Fruit fly (Drosophila melanogaster) whole organism, embryonic: ENCODE data around the gene janA.
A peak's percentile ranks its signal among the peaks of the same experiment; 100 is the strongest.

Experiments
- CG11085 ChIP-seq: fragments of 200-800 bp; sonication (Bioruptor generic); IDR thresholded peaks from 2 replicates; pipeline ENCODE4 v1.3.6; 2022; ENCODE audit warnings: missing biosample characterization, missing genetic modification characterization
- CG11247 ChIP-seq: fragments of 200-800 bp; sonication (Bioruptor generic); IDR thresholded peaks from 2 replicates; pipeline ENCODE4 v1.3.6; 2022; ENCODE audit warnings: missing biosample characterization, missing genetic modification characterization
- CG12155 ChIP-seq: fragments of 200-800 bp; sonication (Bioruptor generic); optimal IDR thresholded peaks from 3 replicates; lab custom pipeline; 2016; ENCODE audit warnings: missing biosample characterization, missing genetic modification characterization
- CG12391 ChIP-seq: fragments of 200-800 bp; sonication (Bioruptor generic); optimal IDR thresholded peaks from 3 replicates; lab custom pipeline; 2018; ENCODE audit warnings: missing biosample characterization, mild to moderate bottlenecking, missing genetic modification characterization, moderate library complexity
- CG15011 ChIP-seq: fragments of 200-800 bp; sonication (Bioruptor generic); optimal IDR thresholded peaks from 3 replicates; lab custom pipeline; 2018; ENCODE audit warnings: missing biosample characterization, mild to moderate bottlenecking, missing genetic modification characterization
- CG15073 ChIP-seq: fragments of 200-800 bp; sonication (Bioruptor generic); optimal IDR thresholded peaks from 2 replicates; lab custom pipeline; 2016; ENCODE audit warnings: missing biosample characterization, missing genetic modification characterization
- CG16813 ChIP-seq: fragments of 200-800 bp; sonication (Bioruptor generic); IDR thresholded peaks from 3 replicates; pipeline ENCODE4 v1.3.6; 2022; ENCODE audit warnings: missing biosample characterization, missing genetic modification characterization; ENCODE audit not compliant: partially characterized antibody
- CG2889 ChIP-seq: fragments of 200-800 bp; sonication (Bioruptor generic); IDR thresholded peaks from 3 replicates; pipeline ENCODE4 v1.3.6; 2022; ENCODE audit warnings: missing biosample characterization, missing genetic modification characterization
- CG3163 ChIP-seq: fragments of 200-800 bp; sonication (Bioruptor generic); optimal IDR thresholded peaks from 3 replicates; lab custom pipeline; 2016; ENCODE audit warnings: missing biosample characterization, missing genetic modification characterization
- CG3726 ChIP-seq: fragments of 200-800 bp; sonication (Bioruptor generic); IDR thresholded peaks from 3 replicates; pipeline ENCODE4, ENCODE4 v1.3.6; 2022; ENCODE audit warnings: missing biosample characterization, missing genetic modification characterization
- CG3847 ChIP-seq: fragments of 200-800 bp; sonication (Bioruptor generic); IDR thresholded peaks from 2 replicates; pipeline ENCODE4 v1.3.6; 2022; ENCODE audit warnings: missing biosample characterization, missing genetic modification characterization
- CG5180 ChIP-seq: fragments of 200-800 bp; sonication (Bioruptor generic); optimal IDR thresholded peaks from 3 replicates; lab custom pipeline; 2017; ENCODE audit warnings: missing biosample characterization, missing genetic modification characterization, mild to moderate bottlenecking, moderate library complexity, missing genetic modification reagents
- CG6254 ChIP-seq: fragments of 200-800 bp; sonication (Bioruptor generic); optimal IDR thresholded peaks from 3 replicates; lab custom pipeline; 2017; ENCODE audit warnings: mild to moderate bottlenecking, missing biosample characterization, missing genetic modification reagents, missing genetic modification characterization
- CG6765 ChIP-seq: fragments of 200-800 bp; sonication (Bioruptor generic); optimal IDR thresholded peaks from 3 replicates; lab custom pipeline; 2017; ENCODE audit warnings: missing biosample characterization, mild to moderate bottlenecking, missing genetic modification characterization
- CG7357 ChIP-seq: fragments of 200-800 bp; sonication (Bioruptor generic); IDR thresholded peaks from 3 replicates; pipeline ENCODE4 v1.3.6; 2022; ENCODE audit warnings: missing biosample characterization, missing genetic modification characterization
- CG8281 ChIP-seq: fragments of 200-800 bp; sonication (Bioruptor generic); optimal IDR thresholded peaks from 2 replicates; lab custom pipeline; 2018; ENCODE audit warnings: missing biosample characterization, mild to moderate bottlenecking, missing genetic modification characterization, moderate library complexity
- CG8765 ChIP-seq: fragments of 200-800 bp; sonication (Bioruptor generic); IDR thresholded peaks from 2 replicates; pipeline ENCODE4 v1.3.6; 2022; ENCODE audit warnings: missing biosample characterization, missing genetic modification characterization
- CG9797 ChIP-seq: fragments of 200-800 bp; sonication (Bioruptor generic); optimal IDR thresholded peaks from 3 replicates; lab custom pipeline; 2018; ENCODE audit warnings: missing biosample characterization, mild to moderate bottlenecking, missing genetic modification characterization
- CHES-1-like ChIP-seq: fragments of 200-800 bp; sonication (Bioruptor generic); optimal IDR thresholded peaks from 2 replicates; lab custom pipeline; 2016; ENCODE audit warnings: missing biosample characterization, missing genetic modification characterization
- Dfd ChIP-seq, 2 experiments: fragments of >200 bp; optimal IDR thresholded peaks; 2 replicates each; lab custom pipeline; 2017; ENCODE audit warnings: missing biosample characterization in 2 of 2, missing genetic modification characterization in 2 of 2
- Dref ChIP-seq: fragments of 200-800 bp; sonication (Bioruptor generic); IDR thresholded peaks from 2 replicates; pipeline ENCODE4 v1.3.6; 2022; ENCODE audit warnings: missing biosample characterization, missing genetic modification characterization
- HHEX ChIP-seq: fragments of 200-800 bp; sonication (Bioruptor generic); optimal IDR thresholded peaks from 3 replicates; lab custom pipeline; 2017; ENCODE audit warnings: missing biosample characterization, mild to moderate bottlenecking, missing genetic modification characterization, missing genetic modification reagents
- Hr51 ChIP-seq, 2 experiments: fragments of 200-800 bp; sonication (Bioruptor generic); optimal IDR thresholded peaks; 2 replicates in 1 of 2; 3 replicates in 1 of 2; lab custom pipeline; 2016 to 2018; ENCODE audit warnings: missing biosample characterization in 2 of 2, missing genetic modification characterization in 2 of 2, mild to moderate bottlenecking in 1 of 2, moderate library complexity in 1 of 2
- MBD-R2 ChIP-seq: fragments of 200-800 bp; sonication (Bioruptor generic); IDR thresholded peaks from 2 replicates; pipeline ENCODE4 v1.3.6; 2022; ENCODE audit warnings: missing biosample characterization, missing genetic modification characterization
- Mrtf ChIP-seq: fragments of 200-800 bp; sonication (Bioruptor generic); IDR thresholded peaks from 3 replicates; pipeline ENCODE4 v1.3.6; 2022; ENCODE audit warnings: missing biosample characterization, missing genetic modification characterization
- NFAT ChIP-seq: fragments of 200-800 bp; sonication (Bioruptor generic); IDR thresholded peaks from 2 replicates; pipeline ENCODE4 v1.3.6; 2022; ENCODE audit warnings: missing biosample characterization, missing genetic modification characterization
- Oli ChIP-seq: fragments of 200-800 bp; sonication (Bioruptor generic); optimal IDR thresholded peaks from 2 replicates; lab custom pipeline; 2018; ENCODE audit warnings: missing biosample characterization, mild to moderate bottlenecking, missing genetic modification characterization, moderate library complexity
- Sin3A ChIP-seq: fragments of >200 bp; optimal IDR thresholded peaks from 2 replicates; lab custom pipeline; 2018
- Sry-β ChIP-seq: fragments of 200-800 bp; sonication (Bioruptor generic); optimal IDR thresholded peaks from 2 replicates; lab custom pipeline; 2018; ENCODE audit warnings: missing biosample characterization, mild to moderate bottlenecking, missing genetic modification characterization, moderate library complexity
- ap ChIP-seq: fragments of 200-800 bp; sonication (Bioruptor generic); IDR thresholded peaks from 2 replicates; pipeline ENCODE4 v1.3.6; 2022; ENCODE audit warnings: missing biosample characterization, missing genetic modification characterization
- btn ChIP-seq: fragments of 200-800 bp; sonication (Bioruptor generic); optimal IDR thresholded peaks from 2 replicates; lab custom pipeline; 2016; ENCODE audit warnings: missing biosample characterization, missing genetic modification characterization
- cad ChIP-seq: fragments of >200 bp; optimal IDR thresholded peaks from 2 replicates; lab custom pipeline; 2017; ENCODE audit warnings: missing biosample characterization, missing genetic modification characterization
- crc ChIP-seq: fragments of 200-800 bp; sonication (Bioruptor generic); optimal IDR thresholded peaks from 2 replicates; lab custom pipeline; 2016; ENCODE audit warnings: missing biosample characterization, missing genetic modification characterization
- eve ChIP-seq, 2 experiments: fragments of >200 bp; optimal IDR thresholded peaks; 2 replicates each; lab custom pipeline; 2017; ENCODE audit warnings: missing biosample characterization in 2 of 2, missing genetic modification characterization in 2 of 2
- fu2 ChIP-seq: fragments of 200-800 bp; sonication (Bioruptor generic); optimal IDR thresholded peaks from 2 replicates; lab custom pipeline; 2016; ENCODE audit warnings: missing biosample characterization, missing genetic modification characterization
- ham ChIP-seq: fragments of 200-800 bp; sonication (Bioruptor generic); IDR thresholded peaks from 2 replicates; pipeline ENCODE4 v1.3.6; 2022; ENCODE audit warnings: missing biosample characterization, missing genetic modification characterization
- hth ChIP-seq: fragments of >200 bp; optimal IDR thresholded peaks from 2 replicates; lab custom pipeline; 2017; ENCODE audit warnings: inconsistent platforms
- lilli ChIP-seq: fragments of 200-800 bp; sonication (Bioruptor generic); optimal IDR thresholded peaks from 3 replicates; lab custom pipeline; 2016; ENCODE audit warnings: missing biosample characterization, missing genetic modification characterization
- nau ChIP-seq: fragments of 200-800 bp; sonication (Bioruptor generic); optimal IDR thresholded peaks from 3 replicates; lab custom pipeline; 2017; ENCODE audit warnings: missing biosample characterization, mild to moderate bottlenecking, missing genetic modification characterization, missing genetic modification reagents
- nmo ChIP-seq: fragments of 200-800 bp; sonication (Bioruptor generic); optimal IDR thresholded peaks from 2 replicates; lab custom pipeline; 2018; ENCODE audit warnings: missing biosample characterization, mild to moderate bottlenecking, missing genetic modification characterization, moderate library complexity
- odd ChIP-seq: fragments of 200-800 bp; sonication (Bioruptor generic); optimal IDR thresholded peaks from 2 replicates; lab custom pipeline; 2017; ENCODE audit warnings: missing biosample characterization, mild to moderate bottlenecking, missing genetic modification characterization
- peb ChIP-seq: fragments of 200-800 bp; sonication (Bioruptor generic); IDR thresholded peaks from 2 replicates; pipeline ENCODE4 v1.3.6; 2022; ENCODE audit warnings: missing biosample characterization, missing genetic modification characterization
- pzg ChIP-seq: fragments of 200-800 bp; sonication (Bioruptor generic); optimal IDR thresholded peaks from 3 replicates; lab custom pipeline; 2018; ENCODE audit warnings: missing biosample characterization, mild to moderate bottlenecking, missing genetic modification characterization, moderate library complexity
- sim ChIP-seq: fragments of 200-800 bp; sonication (Bioruptor generic); IDR thresholded peaks from 2 replicates; pipeline ENCODE4 v1.3.6; 2022; ENCODE audit warnings: missing biosample characterization, missing genetic modification characterization
- sob ChIP-seq: fragments of 200-800 bp; sonication (Bioruptor generic); IDR thresholded peaks from 2 replicates; pipeline ENCODE4 v1.3.6; 2022; ENCODE audit warnings: missing biosample characterization, missing genetic modification characterization
- tin ChIP-seq: fragments of 200-800 bp; sonication (Bioruptor generic); optimal IDR thresholded peaks from 3 replicates; lab custom pipeline; 2016; ENCODE audit warnings: missing biosample characterization, missing genetic modification characterization
- trem ChIP-seq: fragments of 200-800 bp; optimal IDR thresholded peaks from 3 replicates; lab custom pipeline; 2019; ENCODE audit warnings: missing biosample characterization, mild to moderate bottlenecking, missing genetic modification characterization, moderate library complexity
- twi ChIP-seq: fragments of 200-800 bp; optimal IDR thresholded peaks from 2 replicates; lab custom pipeline; 2019; ENCODE audit warnings: missing biosample characterization, mild to moderate bottlenecking, missing genetic modification characterization, moderate library complexity
- wek ChIP-seq: fragments of 200-800 bp; sonication (Bioruptor generic); optimal IDR thresholded peaks from 3 replicates; lab custom pipeline; 2018; ENCODE audit warnings: missing biosample characterization, mild to moderate bottlenecking, missing genetic modification characterization, moderate library complexity

janA gene

dm6 chr3R:30046029-30047001 lies 7.0 kb upstream of the janA start, which contains the start of the genes RpL32 and CG7943 (continued):
- TF ChIP-seq CG3847 (peak; percentile 95), peb (GFP tag; lab: Robert Waterston, UW) (peak; percentile 92), CG15011 (GFP tag; lab: Kevin White, UChicago) (peak; percentile 91), CG6765 (GFP tag; lab: Kevin White, UChicago) (peak; percentile 95), CG16813 (GFP tag; lab: Robert Waterston, UW) (peak; percentile 100), pzg (GFP tag; lab: Kevin White, UChicago) (peak; percentile 92), btn (GFP tag; lab: Kevin White, UChicago) (peak; percentile 74), CG11247 (GFP tag; lab: Robert Waterston, UW) (peak; percentile 96), sob (GFP tag; lab: Robert Waterston, UW) (peak; percentile 97), CG8281 (tag; lab: Kevin White, UChicago) (peak; percentile 60), Dfd (GFP tag; optimal IDR thresholded peaks at IDR 0.05; lab: Kevin White, UChicago) (no peak), CG6254 (GFP tag; lab: Kevin White, UChicago) (peak; percentile 100), crc (peak; percentile 95), Sin3A (lab: Kevin White, UChicago) (peak; percentile 98), CHES-1-like (peak; percentile 91), ap (GFP tag; lab: Robert Waterston, UW) (peak; percentile 92), hth (lab: Kevin White, UChicago) (no peak), CG9797 (GFP tag; lab: Kevin White, UChicago) (peak; percentile 79), cad (GFP tag; lab: Kevin White, UChicago) (peak; percentile 84), CG2889 (peak; percentile 88), nmo (peak; percentile 96), fu2 (peak; percentile 88), CG15073 (GFP tag; lab: Kevin White, UChicago) (peak; percentile 53), HHEX (peak; percentile 95), NFAT (GFP tag; lab: Robert Waterston, UW) (no peak; the same call in 1 of the 2 replicates), Mrtf (GFP tag; lab: Robert Waterston, UW) (peak; percentile 85), CG3726 (peak; percentile 91), eve (GFP tag; optimal IDR thresholded peaks at IDR 0.05; lab: Kevin White, UChicago) (peak in 1 of 2 experiments; percentile 77), CG5180 (GFP tag; lab: Kevin White, UChicago) (peak; percentile 72), wek (peak; percentile 82), CG8765 (GFP tag; lab: Robert Waterston, UW) (peak; percentile 95), odd (GFP tag; lab: Kevin White, UChicago) (peak; percentile 91), CG12391 (peak; percentile 92), trem (tag; lab: Kevin White, UChicago) (peak; percentile 93), Sry-β (GFP tag; lab: Kevin White, UChicago) (peak; percentile 78), Oli (tag; lab: Kevin White, UChicago) (peak; percentile 76), Hr51 (GFP tag; optimal IDR thresholded peaks at IDR 0.05; lab: Kevin White, UChicago) (peak; percentile 84 to 94), ham (GFP tag; lab: Robert Waterston, UW) (peak; percentile 89), CG12155 (GFP tag; lab: Kevin White, UChicago) (peak; percentile 78), tin (GFP tag; lab: Kevin White, UChicago) (peak; percentile 96), twi (tag; lab: Kevin White, UChicago) (peak; percentile 70), CG11085 (GFP tag; lab: Robert Waterston, UW) (peak; percentile 93), MBD-R2 (GFP tag; lab: Robert Waterston, UW) (peak; percentile 89), Dref (GFP tag; lab: Robert Waterston, UW) (peak; percentile 89), sim (GFP tag; lab: Robert Waterston, UW) (peak; percentile 81), lilli (peak; percentile 93), CG3163 (peak; percentile 78), CG7357 (GFP tag; lab: Robert Waterston, UW) (peak; percentile 92), nau (GFP tag; lab: Kevin White, UChicago) (peak; percentile 93)
